Fruit fly (Drosophila melanogaster) whole organism, embryonic: ENCODE data around the gene slif.

Experiments used
- BEAF-32 ChIP-seq: fragments of 200-800 bp; sonication (Bioruptor generic); optimal IDR thresholded peaks from 3 replicates; lab custom pipeline; 2017; ENCODE audit warnings: missing biosample characterization, missing genetic modification characterization, mild to moderate bottlenecking, moderate library complexity, missing genetic modification reagents
- CG11504 ChIP-seq: fragments of 200-800 bp; sonication (Bioruptor generic); optimal IDR thresholded peaks from 3 replicates; lab custom pipeline; 2019; ENCODE audit warnings: missing biosample characterization, mild to moderate bottlenecking, missing genetic modification characterization, moderate library complexity
- CG7556 ChIP-seq: fragments of 200-800 bp; sonication (Bioruptor generic); optimal IDR thresholded peaks from 2 replicates; lab custom pipeline; 2017; ENCODE audit warnings: missing biosample characterization, mild to moderate bottlenecking, missing genetic modification characterization
- CG7745 ChIP-seq: fragments of 200-800 bp; sonication (Bioruptor generic); optimal IDR thresholded peaks from 2 replicates; lab custom pipeline; 2018; ENCODE audit warnings: missing biosample characterization, mild to moderate bottlenecking, missing genetic modification characterization, moderate library complexity
- CG8944 ChIP-seq: fragments of 200-800 bp; sonication (Bioruptor generic); optimal IDR thresholded peaks from 3 replicates; lab custom pipeline; 2016; ENCODE audit warnings: missing biosample characterization, missing genetic modification characterization
- Gug ChIP-seq: fragments of 200-800 bp; sonication (Bioruptor generic); IDR thresholded peaks from 4 replicates; pipeline ENCODE4 v1.3.6; 2022; ENCODE audit warnings: missing biosample characterization, missing genetic modification characterization
- tna ChIP-seq: fragments of 200-800 bp; sonication (Bioruptor generic); IDR thresholded peaks from 2 replicates; pipeline ENCODE4 v1.3.6; 2022; ENCODE audit warnings: missing biosample characterization, missing genetic modification characterization; ENCODE audit not compliant: partially characterized antibody

dm6 chr3L:22835144-22835964, 45.5 kb upstream of the slif start, which contains the start of gene jim:
- TF ChIP-seq CG8944 (GFP tag; lab: Kevin White, UChicago) (no peak), tna (GFP tag; lab: Robert Waterston, UW) (no peak), CG11504 (tag; lab: Kevin White, UChicago) (no peak), CG7556 (GFP tag; lab: Kevin White, UChicago) (no peak), BEAF-32 (GFP tag; lab: Kevin White, UChicago) (no peak), CG7745 (tag; lab: Kevin White, UChicago) (no peak), Gug (no peak)
